Fruit fly (Drosophila melanogaster): Measurements from ENCODE around the gene CG18417.

CG18417 gene

dm6 chr3L:7360324-7360852 lies 39.5 kb upstream of the CG18417 start, which contains the start of gene Sec63 (continued):
- no peak for TF ChIP-seq CG6765 (GFP tag; optimal IDR thresholded peaks at IDR 0.05)
- peak; percentile 38 for TF ChIP-seq Chrac-16 (GFP tag; optimal IDR thresholded peaks at IDR 0.05)
- TF ChIP-seq Adf1 (GFP tag; IDR thresholded peaks at IDR 0.05), result 0 out of 2 replicates have a peak, but pooled peaks have one; percentile 3
- TF ChIP-seq jigr1 (GFP tag; IDR thresholded peaks at IDR 0.05), result no peak
- peak; percentile 77 for TF ChIP-seq pzg (GFP tag; optimal IDR thresholded peaks at IDR 0.05)
- no peak for TF ChIP-seq oc (tag; optimal IDR thresholded peaks at IDR 0.05)
- TF ChIP-seq CG9817 (tag; optimal IDR thresholded peaks at IDR 0.05), result peak; percentile 54
- no peak for TF ChIP-seq CG2875 (GFP tag; optimal IDR thresholded peaks at IDR 0.05)
- no peak for TF ChIP-seq ham (GFP tag; IDR thresholded peaks at IDR 0.05)
- TF ChIP-seq H2.0 (GFP tag; IDR thresholded peaks at IDR 0.05), result peak; percentile 47; the same call in 1 of the 2 replicates
- TF ChIP-seq CG1602 (GFP tag; optimal IDR thresholded peaks at IDR 0.05), result no peak
- TF ChIP-seq slou (GFP tag; optimal IDR thresholded peaks at IDR 0.05), result no peak
- TF ChIP-seq run (tag; optimal IDR thresholded peaks at IDR 0.05), result no peak
- peak; percentile 76 for TF ChIP-seq gro (GFP tag; optimal IDR thresholded peaks at IDR 0.05)
- TF ChIP-seq Rx (GFP tag; IDR thresholded peaks at IDR 0.05), result no peak
- no peak for TF ChIP-seq CG11093 (GFP tag; IDR thresholded peaks at IDR 0.05)
- peak; percentile 7 for TF ChIP-seq CG10543 (GFP tag; optimal IDR thresholded peaks at IDR 0.05)
- TF ChIP-seq CG9609 (GFP tag; optimal IDR thresholded peaks at IDR 0.05), result peak; percentile 10
- no peak for TF ChIP-seq CG34376 (GFP tag; optimal IDR thresholded peaks at IDR 0.05)
- no peak for TF ChIP-seq CG7556 (GFP tag; optimal IDR thresholded peaks at IDR 0.05)
- peak; percentile 69 for TF ChIP-seq CG2129 (GFP tag; IDR thresholded peaks at IDR 0.05; ENCODE audit: partially characterized antibody)
- peak; percentile 20 for TF ChIP-seq CG9727 (GFP tag; optimal IDR thresholded peaks at IDR 0.05)
- no peak for TF ChIP-seq CG6854 (GFP tag; optimal IDR thresholded peaks at IDR 0.05)
- peak; percentile 7 for TF ChIP-seq tin (GFP tag; optimal IDR thresholded peaks at IDR 0.05)
- TF ChIP-seq prd (optimal IDR thresholded peaks at IDR 0.05), result no peak
- peak; percentile 77 for TF ChIP-seq prd (GFP tag; IDR thresholded peaks at IDR 0.05)
- TF ChIP-seq fru (optimal IDR thresholded peaks at IDR 0.05), result no peak
- TF ChIP-seq Blimp-1 (GFP tag; optimal IDR thresholded peaks at IDR 0.05), result no peak
- peak; percentile 2 for TF ChIP-seq CG3838 (GFP tag; optimal IDR thresholded peaks at IDR 0.05)
- TF ChIP-seq tna (GFP tag; IDR thresholded peaks at IDR 0.05; ENCODE audit: partially characterized antibody), result peak; percentile 89
- TF ChIP-seq Dp (GFP tag; optimal IDR thresholded peaks at IDR 0.05), result peak; percentile 43
- TF ChIP-seq Ssrp (tag; optimal IDR thresholded peaks at IDR 0.05), result peak; percentile 42
- no peak for TF ChIP-seq ATbp (GFP tag; optimal IDR thresholded peaks at IDR 0.05)
- peak; percentile 24 for TF ChIP-seq Bdp1 (GFP tag; optimal IDR thresholded peaks at IDR 0.05)
- no peak for TF ChIP-seq salm (tag; optimal IDR thresholded peaks at IDR 0.05)
- no peak for TF ChIP-seq wor (GFP tag; IDR thresholded peaks at IDR 0.05)
- TF ChIP-seq CG1832 (GFP tag; optimal IDR thresholded peaks at IDR 0.05), result no peak
- no peak for TF ChIP-seq peb (GFP tag; IDR thresholded peaks at IDR 0.05)
- TF ChIP-seq gsb (GFP tag; IDR thresholded peaks at IDR 0.05), result no peak; the same call in 1 of the 2 replicates
- TF ChIP-seq CG43689 (GFP tag; IDR thresholded peaks at IDR 0.05), result no peak
- no peak for TF ChIP-seq MTF-1 (GFP tag; optimal IDR thresholded peaks at IDR 0.05; ENCODE audit: borderline replicate concordance)
- TF ChIP-seq Awh (GFP tag; IDR thresholded peaks at IDR 0.05), result 0 out of 2 replicates have a peak, but pooled peaks have one; percentile 29
- peak; percentile 3 for TF ChIP-seq gcm (GFP tag; optimal IDR thresholded peaks at IDR 0.05)
- no peak for TF ChIP-seq pita (GFP tag; optimal IDR thresholded peaks at IDR 0.05)
- TF ChIP-seq B-H1 (GFP tag; IDR thresholded peaks at IDR 0.05), result no peak
- peak; percentile 80 for TF ChIP-seq CG14860 (GFP tag; IDR thresholded peaks at IDR 0.05; ENCODE audit: partially characterized antibody)
- TF ChIP-seq CG11456 (GFP tag; IDR thresholded peaks at IDR 0.05), result peak; percentile 68; the same call in 1 of the 3 replicates
- TF ChIP-seq CG3163 (GFP tag; optimal IDR thresholded peaks at IDR 0.05), result no peak
- TF ChIP-seq inv (GFP tag; IDR thresholded peaks at IDR 0.05; ENCODE audit: partially characterized antibody), result peak; percentile 75
- no peak for TF ChIP-seq Trl (optimal IDR thresholded peaks at IDR 0.05)
- no peak for TF ChIP-seq Trl (GFP tag; optimal IDR thresholded peaks at IDR 0.05)

All from whole organism, embryonic.